Worm (Caenorhabditis elegans): ENCODE results near the gene T27A1.2.
A peak's percentile ranks its signal among the peaks of the same experiment; 100 is the strongest.
"Not testable (repeated sequence)": the region's sequence is repeated elsewhere in the genome, so short reads cannot be mapped to it uniquely, and the experiment has no call there.

T27A1.2 gene

DNA sequence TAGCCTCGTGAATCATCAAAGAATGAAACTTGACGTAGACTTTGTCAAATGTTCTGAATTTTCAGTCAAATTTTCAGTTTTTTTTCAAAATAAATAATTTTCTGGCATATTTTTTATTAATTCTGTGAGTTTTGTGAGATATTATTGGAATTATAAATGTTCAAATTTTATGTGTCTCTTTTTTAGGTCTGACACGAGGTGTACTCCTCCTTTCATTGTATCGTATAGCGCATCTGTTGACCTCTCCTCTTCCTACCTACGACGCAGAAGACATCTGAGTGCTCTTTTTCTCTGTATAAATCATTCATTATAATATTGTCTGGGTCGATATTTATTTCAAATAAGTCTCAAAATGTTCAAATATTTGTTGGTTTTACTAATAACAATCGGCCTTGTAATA, 1.4 kb downstream of the T27A1.2 start, which contains the start of gene T27A1.3:
TSS of gene T27A1.3 (plus strand) at position 301 of the 400 bp plus-strand sequence.
- not testable (repeated sequence) for TF ChIP-seq T07F8.4 (tag; optimal IDR thresholded peaks at IDR 0.05); F23B12.7 (tag; optimal IDR thresholded peaks at IDR 0.05; ENCODE audit: insufficient read depth); rpc-1 (optimal IDR thresholded peaks at IDR 0.05); rpc-1 (tag; optimal IDR thresholded peaks at IDR 0.05)

DNA sequence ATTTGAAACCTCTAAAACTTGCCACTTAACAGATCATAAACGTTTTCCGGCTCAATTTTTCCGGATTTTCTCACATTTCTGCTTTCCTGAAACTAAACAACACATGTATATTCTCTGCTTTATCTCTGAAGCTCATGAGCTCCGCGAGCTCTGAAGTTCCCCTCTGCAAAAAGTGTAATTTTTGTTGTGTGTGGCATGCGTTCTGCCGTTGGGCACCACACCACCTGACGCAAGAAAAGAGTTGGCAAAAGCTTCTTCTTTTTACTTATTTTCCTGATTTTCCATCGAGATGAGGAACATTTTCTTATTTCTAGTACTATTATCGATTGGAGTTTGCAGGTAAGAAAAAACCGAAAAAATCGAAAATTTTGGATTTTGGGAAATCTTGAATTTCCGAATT, 10.3 kb downstream of the T27A1.2 start, which contains the start of gene lgc-34:
TSS of gene lgc-34 (plus strand) at position 200 of the 400 bp plus-strand sequence.
- TF ChIP-seq dpl-1 (GFP tag; optimal IDR thresholded peaks at IDR 0.05) (no peak), B0035.1 (tag; optimal IDR thresholded peaks at IDR 0.05) (no peak), lin-35 (GFP tag; optimal IDR thresholded peaks at IDR 0.05) (no peak), F57C9.4 (tag; optimal IDR thresholded peaks at IDR 0.05) (no peak), sdz-38 (tag; optimal IDR thresholded peaks at IDR 0.05) (no peak), bed-1 (GFP tag; IDR thresholded peaks at IDR 0.05) (no peak), ceh-79 (tag; optimal IDR thresholded peaks at IDR 0.05) (no peak), attf-6 (GFP tag; IDR thresholded peaks at IDR 0.05) (no peak), C17E4.6 (GFP tag; IDR thresholded peaks at IDR 0.05) (no peak), hmg-1.2 (GFP tag; IDR thresholded peaks at IDR 0.05) (no peak), lir-1 (GFP tag; conservative IDR thresholded peaks at IDR 0.05) (no peak), lsl-1 (GFP tag; optimal IDR thresholded peaks at IDR 0.05) (no peak)

DNA sequence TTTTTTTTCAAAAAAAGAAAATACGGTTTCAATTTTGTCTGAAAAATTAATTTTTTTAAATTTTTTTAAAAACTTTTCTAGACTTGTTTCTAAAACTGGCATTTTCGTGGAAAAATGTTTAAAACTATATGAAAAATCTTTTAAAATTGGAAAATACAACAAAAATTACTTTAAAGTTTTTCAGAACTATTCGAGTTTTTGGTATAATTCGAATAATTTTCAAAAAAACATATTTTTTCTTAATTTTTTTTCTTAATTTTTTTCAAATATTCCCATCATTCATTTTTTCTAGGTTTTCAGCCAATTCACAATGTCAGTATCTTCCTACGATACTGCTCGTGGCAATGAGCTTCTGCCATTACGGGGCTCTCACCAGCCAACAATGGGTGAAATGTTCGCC, 14.4 kb downstream of the T27A1.2 start, which contains the start of gene slc-36.2:
TSS of gene slc-36.2 (plus strand) at position 301 of the 400 bp plus-strand sequence.
- TF ChIP-seq lsl-1 (GFP tag; optimal IDR thresholded peaks at IDR 0.05) (no peak), F37B4.10 (GFP tag; IDR thresholded peaks at IDR 0.05) (no peak), Y53F4B.3 (GFP tag; IDR thresholded peaks at IDR 0.05) (no peak), unc-130 (GFP tag; optimal IDR thresholded peaks at IDR 0.05) (no peak), sea-2 (GFP tag; IDR thresholded peaks at IDR 0.05) (no peak), mxl-1 (tag; optimal IDR thresholded peaks at IDR 0.05) (no peak), ccch-3 (GFP tag; optimal IDR thresholded peaks at IDR 0.05) (no peak), somi-1 (GFP tag; optimal IDR thresholded peaks at IDR 0.05) (no peak), ztf-22 (GFP tag; optimal IDR thresholded peaks at IDR 0.05) (no peak), nfya-2 (GFP tag; IDR thresholded peaks at IDR 0.05) (no peak), C17E4.6 (GFP tag; IDR thresholded peaks at IDR 0.05) (no peak), aptf-3 (GFP tag; IDR thresholded peaks at IDR 0.05) (no peak), K11D2.4 (GFP tag; IDR thresholded peaks at IDR 0.05) (no peak), pbrm-1 (GFP tag; IDR thresholded peaks at IDR 0.05) (no peak), hrde-1 (tag; optimal IDR thresholded peaks at IDR 0.05; ENCODE audit: borderline replicate concordance) (no peak), athp-1 (tag; optimal IDR thresholded peaks at IDR 0.05) (no peak), T26A5.8 (tag; optimal IDR thresholded peaks at IDR 0.05) (no peak), egl-44 (GFP tag; IDR thresholded peaks at IDR 0.05) (no peak), hlh-26 (GFP tag; conservative IDR thresholded peaks at IDR 0.05) (no peak), lir-1 (GFP tag; conservative IDR thresholded peaks at IDR 0.05) (no peak)

DNA sequence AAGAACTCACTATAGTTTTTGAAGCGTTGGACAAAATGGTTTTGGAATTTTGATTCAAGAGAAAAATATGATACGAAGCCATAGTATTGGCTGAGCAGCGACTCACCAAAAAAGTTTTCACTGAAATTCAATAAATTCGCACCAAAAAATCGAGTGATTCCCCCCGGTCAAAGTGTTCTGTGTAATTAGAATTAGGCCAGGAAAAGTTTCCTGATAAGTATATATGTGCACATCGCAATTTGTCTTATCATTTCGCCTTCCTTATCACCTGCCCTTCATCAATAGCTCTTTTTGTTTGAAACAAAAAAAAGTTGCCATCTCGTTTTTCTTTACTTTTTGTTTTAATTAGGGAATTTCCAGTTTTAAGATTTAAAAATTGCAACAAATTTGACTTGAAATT, 15.0 kb downstream of the T27A1.2 start:
- no peak for TF ChIP-seq madf-3 (GFP tag; IDR thresholded peaks at IDR 0.05)
- TF ChIP-seq nhr-80 (tag; optimal IDR thresholded peaks at IDR 0.05), result peak; percentile 53
- no peak for TF ChIP-seq ccch-3 (GFP tag; optimal IDR thresholded peaks at IDR 0.05)

Measured in whole organism, young adult.